Fruit fly (Drosophila melanogaster) whole organism, adult: ENCODE results near the gene CG9568.

ENCODE experiments used
- CG11617 ChIP-seq: fragments of 200-800 bp; sonication (Bioruptor generic); optimal IDR thresholded peaks from 2 replicates; lab custom pipeline; 2017; ENCODE audit warnings: mild to moderate bottlenecking, missing biosample characterization, missing genetic modification reagents, missing genetic modification characterization
- CG12768 ChIP-seq: fragments of 200-800 bp; sonication (Bioruptor generic); optimal IDR thresholded peaks from 2 replicates; lab custom pipeline; 2017; ENCODE audit warnings: missing biosample characterization, missing genetic modification characterization, mild to moderate bottlenecking, moderate library complexity, missing genetic modification reagents
- CG14711 ChIP-seq: fragments of 200-800 bp; sonication (Bioruptor generic); optimal IDR thresholded peaks from 2 replicates; lab custom pipeline; 2018; ENCODE audit warnings: missing biosample characterization, mild to moderate bottlenecking, missing genetic modification characterization, moderate library complexity
- CG1620 ChIP-seq: fragments of 200-800 bp; sonication (Bioruptor generic); optimal IDR thresholded peaks from 2 replicates; lab custom pipeline; 2016; ENCODE audit warnings: missing biosample characterization, missing genetic modification characterization
- CG33017 ChIP-seq: fragments of 200-800 bp; sonication (Bioruptor generic); optimal IDR thresholded peaks from 2 replicates; lab custom pipeline; 2018; ENCODE audit warnings: missing biosample characterization, mild to moderate bottlenecking, missing genetic modification characterization, moderate library complexity
- CG5204 ChIP-seq: fragments of 200-800 bp; sonication (Bioruptor generic); optimal IDR thresholded peaks from 2 replicates; lab custom pipeline; 2016; ENCODE audit warnings: missing biosample characterization, missing genetic modification characterization
- CG7045 ChIP-seq: fragments of 200-800 bp; sonication (Bioruptor generic); optimal IDR thresholded peaks from 2 replicates; lab custom pipeline; 2017; ENCODE audit warnings: missing biosample characterization, mild to moderate bottlenecking, missing genetic modification characterization
- CG7101 ChIP-seq: fragments of 200-800 bp; sonication (Bioruptor generic); optimal IDR thresholded peaks from 2 replicates; lab custom pipeline; 2018; ENCODE audit warnings: missing biosample characterization, mild to moderate bottlenecking, missing genetic modification characterization, moderate library complexity
- Clk ChIP-seq: fragments of 200-800 bp; sonication (Bioruptor generic); optimal IDR thresholded peaks from 2 replicates; lab custom pipeline; 2017; ENCODE audit warnings: missing biosample characterization, missing genetic modification characterization
- Crg-1 ChIP-seq: fragments of 200-800 bp; sonication (Bioruptor generic); optimal IDR thresholded peaks from 2 replicates; lab custom pipeline; 2016; ENCODE audit warnings: missing biosample characterization, missing genetic modification characterization
- Hr96 ChIP-seq: fragments of 200-800 bp; sonication (Bioruptor generic); optimal IDR thresholded peaks from 2 replicates; lab custom pipeline; 2016; ENCODE audit warnings: missing biosample characterization, missing genetic modification characterization
- Mnt ChIP-seq: fragments of 200-800 bp; sonication (Bioruptor generic); optimal IDR thresholded peaks from 2 replicates; lab custom pipeline; 2016; ENCODE audit warnings: missing biosample characterization, mild to moderate bottlenecking, missing genetic modification characterization
- bab1 ChIP-seq: fragments of 200-800 bp; sonication (Bioruptor generic); optimal IDR thresholded peaks from 3 replicates; lab custom pipeline; 2019; ENCODE audit warnings: missing biosample characterization, mild to moderate bottlenecking, missing genetic modification characterization, moderate library complexity
- cic ChIP-seq: fragments of 200-800 bp; sonication (Bioruptor generic); optimal IDR thresholded peaks from 2 replicates; lab custom pipeline; 2017; ENCODE audit warnings: missing biosample characterization, mild to moderate bottlenecking, missing genetic modification characterization, moderate library complexity
- cnc ChIP-seq, 2 experiments: fragments of >200 bp; optimal IDR thresholded peaks; 2 replicates each; lab custom pipeline; 2017
- kay ChIP-seq: fragments of 200-800 bp; sonication (Bioruptor generic); peaks from one replicate; lab custom pipeline; 2016; ENCODE audit warnings: missing biosample characterization, missing genetic modification characterization, borderline replicate concordance
- ovo ChIP-seq: fragments of 200-800 bp; sonication (Bioruptor generic); optimal IDR thresholded peaks from 2 replicates; lab custom pipeline; 2016; ENCODE audit warnings: missing biosample characterization, missing genetic modification characterization
- pad ChIP-seq: fragments of 200-800 bp; sonication (Bioruptor generic); optimal IDR thresholded peaks from 3 replicates; lab custom pipeline; 2017; ENCODE audit warnings: missing biosample characterization, missing genetic modification characterization, mild to moderate bottlenecking, moderate library complexity, missing genetic modification reagents
- tj ChIP-seq: fragments of 200-800 bp; sonication (Bioruptor generic); optimal IDR thresholded peaks from 3 replicates; lab custom pipeline; 2017; ENCODE audit warnings: missing biosample characterization, mild to moderate bottlenecking, missing genetic modification characterization, moderate library complexity
- toe ChIP-seq: fragments of 200-800 bp; sonication (Bioruptor generic); optimal IDR thresholded peaks from 2 replicates; lab custom pipeline; 2016; ENCODE audit warnings: missing biosample characterization, missing genetic modification characterization

The CG9568 gene

DNA sequence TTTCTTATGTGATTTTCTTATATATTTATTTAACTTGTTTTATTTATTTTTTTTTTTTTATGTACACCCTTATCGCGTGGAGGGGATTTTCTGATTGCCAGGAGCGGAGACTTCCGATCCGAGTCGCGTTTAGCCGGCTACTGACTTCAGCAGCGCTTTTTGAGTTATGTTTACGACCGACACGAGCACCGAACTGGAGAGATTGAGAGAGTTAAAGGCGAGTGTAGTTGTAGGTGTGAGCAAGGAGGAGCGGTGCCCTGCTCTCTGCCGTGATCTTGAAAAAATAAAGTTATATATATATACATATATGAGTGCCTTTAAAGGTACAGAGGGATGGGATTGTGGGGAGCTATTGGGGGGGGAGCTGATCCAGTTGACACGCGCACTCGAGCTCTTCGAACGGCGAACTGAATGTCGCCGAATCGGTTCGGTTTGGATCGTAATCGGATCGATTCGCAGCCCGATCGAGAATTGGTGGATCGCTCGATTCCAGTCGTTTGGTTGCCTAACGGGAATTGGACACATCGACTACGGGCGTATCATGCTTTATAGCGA is 21.3 kb upstream of the CG9568 start, which contains the start of gene rost:
Gene rost, minus strand, starts transcription at position 503 of the 555 bp plus-strand sequence.
- peak; percentile 59 for TF ChIP-seq pad (GFP tag; lab: Kevin White, UChicago)
- TF ChIP-seq CG33017 = no peak
- peak; percentile 80 for TF ChIP-seq ovo (GFP tag; lab: Kevin White, UChicago)
- peak; percentile 39 for TF ChIP-seq tj (GFP tag; lab: Kevin White, UChicago)
- TF ChIP-seq Mnt = peak; percentile 83
- TF ChIP-seq kay = peak; percentile 10

DNA sequence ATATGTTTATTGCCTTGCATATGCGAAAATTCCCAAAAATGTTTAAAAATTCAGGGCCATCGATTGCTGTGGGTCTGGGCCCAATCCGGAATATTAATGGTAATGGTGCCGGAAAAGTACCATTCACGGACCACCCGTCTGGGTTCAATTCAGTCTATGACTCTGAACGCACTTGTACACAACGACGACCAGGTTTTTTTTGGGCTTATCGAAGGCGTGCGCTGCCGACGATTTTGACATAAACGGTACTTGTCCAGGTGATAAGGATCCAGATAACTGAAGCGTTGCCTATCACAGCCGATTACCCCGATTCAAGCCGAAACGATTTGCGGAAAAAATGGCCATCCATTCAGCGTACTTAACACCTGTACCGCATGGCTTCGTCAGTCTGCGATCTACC is 18.8 kb upstream of the CG9568 start, which contains the start of gene CG9555:
Gene CG9555, plus strand, starts transcription at position 153 of the 400 bp plus-strand sequence.
- TF ChIP-seq Hr96 (no peak), tj (GFP tag; lab: Kevin White, UChicago) (no peak), CG7101 (tag; lab: Kevin White, UChicago) (no peak), Clk (GFP tag; lab: Kevin White, UChicago) (no peak), pad (GFP tag; lab: Kevin White, UChicago) (no peak), Crg-1 (GFP tag; lab: Kevin White, UChicago) (no peak), CG12768 (no peak), kay (no peak), Mnt (peak; percentile 56), bab1 (GFP tag; lab: Kevin White, UChicago) (no peak), CG7045 (GFP tag; lab: Kevin White, UChicago) (no peak), cic (GFP tag; lab: Kevin White, UChicago) (peak; percentile 36), toe (GFP tag; lab: Kevin White, UChicago) (no peak), CG14711 (tag; lab: Kevin White, UChicago) (no peak), ovo (GFP tag; lab: Kevin White, UChicago) (no peak), CG33017 (no peak)

DNA sequence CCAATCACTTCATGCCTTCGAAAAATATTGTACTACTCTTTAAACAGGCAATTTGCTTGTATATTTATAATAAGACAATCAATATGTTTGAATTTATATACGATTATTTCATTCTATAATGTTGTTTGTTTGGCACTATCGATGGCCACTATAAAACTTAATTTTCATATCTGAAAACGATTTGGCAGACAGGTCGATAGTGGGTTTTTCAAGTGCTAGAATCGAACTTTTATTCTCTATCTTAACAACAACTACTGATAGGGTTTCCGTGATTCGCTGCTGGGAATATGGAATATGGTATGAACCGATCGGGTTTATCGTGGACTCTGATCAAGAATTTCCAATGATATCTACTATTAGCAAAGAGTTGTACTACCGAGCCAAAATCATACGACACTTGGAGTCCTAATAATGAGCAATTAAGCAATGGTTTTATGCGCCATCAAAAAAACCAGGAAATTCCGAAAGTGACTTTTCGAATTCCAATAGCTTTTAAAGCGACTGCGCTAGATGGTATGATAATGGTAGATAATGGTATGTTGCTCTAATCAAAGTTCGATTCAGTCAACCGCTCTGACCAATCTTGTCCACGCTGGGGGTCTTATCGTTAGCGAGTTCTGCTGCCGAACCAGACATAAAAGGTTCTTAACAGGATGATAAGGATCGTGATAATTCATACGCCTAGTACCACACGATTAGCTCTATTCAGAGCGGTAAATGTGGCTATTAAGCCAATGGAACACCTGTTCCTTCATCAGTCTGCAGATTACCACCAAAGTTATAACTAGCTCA is 16.5 kb upstream of the CG9568 start, which contains the start of gene CG17906:
Gene CG17906, plus strand, starts transcription at position 742 of the 792 bp plus-strand sequence.
- TF ChIP-seq bab1 (GFP tag; lab: Kevin White, UChicago) = no peak
- TF ChIP-seq Clk (GFP tag; lab: Kevin White, UChicago) = no peak
- TF ChIP-seq tj (GFP tag; lab: Kevin White, UChicago) = no peak
- TF ChIP-seq kay = no peak
- no peak for TF ChIP-seq CG33017
- no peak for TF ChIP-seq pad (GFP tag; lab: Kevin White, UChicago)
- TF ChIP-seq toe (GFP tag; lab: Kevin White, UChicago) = no peak
- TF ChIP-seq CG12768 = no peak
- TF ChIP-seq CG5204 (GFP tag; lab: Kevin White, UChicago) = no peak
- no peak for TF ChIP-seq CG7101 (tag; lab: Kevin White, UChicago)
- TF ChIP-seq CG14711 (tag; lab: Kevin White, UChicago) = no peak
- no peak for TF ChIP-seq cnc (optimal IDR thresholded peaks at IDR 0.05; lab: Kevin White, UChicago)
- no peak for TF ChIP-seq Crg-1 (GFP tag; lab: Kevin White, UChicago)
- no peak for TF ChIP-seq ovo (GFP tag; lab: Kevin White, UChicago)
- no peak for TF ChIP-seq Hr96
- no peak for TF ChIP-seq cic (GFP tag; lab: Kevin White, UChicago)
- TF ChIP-seq CG1620 (GFP tag; lab: Kevin White, UChicago) = no peak
- TF ChIP-seq CG11617 (GFP tag; lab: Kevin White, UChicago) = no peak
- TF ChIP-seq Mnt = no peak

DNA sequence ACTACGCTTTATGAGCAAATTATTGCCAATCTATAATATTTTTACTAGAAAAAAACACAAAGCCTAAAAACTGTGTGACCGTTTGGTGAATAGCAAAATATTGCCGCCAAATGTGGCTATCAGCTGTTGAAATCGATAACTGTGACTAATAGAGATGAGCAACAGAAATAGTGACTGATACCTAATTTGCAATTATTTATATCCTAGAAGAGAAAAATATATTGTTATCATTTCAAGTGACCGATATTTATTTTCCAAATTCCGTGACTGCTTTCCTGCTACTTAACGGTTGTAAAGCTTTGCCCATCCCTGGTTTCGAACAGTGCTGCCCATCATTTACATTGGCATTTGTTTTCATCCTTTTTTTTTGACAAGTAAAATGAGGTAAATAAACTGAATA is 13.1 kb upstream of the CG9568 start, which contains the start of the genes alien and CG18661:
Gene alien, minus strand, starts transcription at position 95 of the 400 bp plus-strand sequence.
Gene CG18661, plus strand, starts transcription at position 321 of the 400 bp plus-strand sequence.
- TF ChIP-seq Clk (GFP tag; lab: Kevin White, UChicago) (peak; percentile 92), Mnt (peak; percentile 55), CG5204 (GFP tag; lab: Kevin White, UChicago) (peak; percentile 88), CG12768 (peak; percentile 68), Hr96 (peak; percentile 84), cic (GFP tag; lab: Kevin White, UChicago) (peak; percentile 29), CG7101 (tag; lab: Kevin White, UChicago) (peak; percentile 74), CG1620 (GFP tag; lab: Kevin White, UChicago) (peak; percentile 76), CG7045 (GFP tag; lab: Kevin White, UChicago) (peak; percentile 80), cnc (optimal IDR thresholded peaks at IDR 0.05; lab: Kevin White, UChicago) (no peak), bab1 (GFP tag; lab: Kevin White, UChicago) (peak; percentile 71), tj (GFP tag; lab: Kevin White, UChicago) (peak; percentile 36), CG33017 (peak; percentile 31), toe (GFP tag; lab: Kevin White, UChicago) (peak; percentile 89), kay (peak; percentile 98), CG11617 (GFP tag; lab: Kevin White, UChicago) (peak; percentile 56), Crg-1 (GFP tag; lab: Kevin White, UChicago) (peak; percentile 59), ovo (GFP tag; lab: Kevin White, UChicago) (peak; percentile 28), CG14711 (tag; lab: Kevin White, UChicago) (peak; percentile 74), pad (GFP tag; lab: Kevin White, UChicago) (peak; percentile 51)

DNA sequence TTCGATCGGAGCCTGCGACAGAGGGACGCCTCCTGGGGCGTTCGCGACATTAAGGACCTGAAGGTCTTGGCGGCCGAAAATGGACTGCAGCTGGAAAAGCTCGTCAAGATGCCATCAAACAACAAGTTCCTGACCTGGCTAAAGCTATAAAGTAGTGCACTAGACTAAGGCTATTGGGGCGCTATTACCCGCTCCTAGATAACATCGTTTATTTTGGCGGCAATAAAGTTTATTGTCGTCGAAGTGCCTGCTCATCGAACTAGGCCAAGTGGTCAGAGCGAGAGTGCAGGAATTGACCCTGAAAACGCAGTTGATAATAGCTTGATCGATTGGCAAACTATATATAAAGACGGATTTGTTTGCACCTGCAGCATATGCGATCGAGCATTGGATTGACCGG is 12.1 kb upstream of the CG9568 start, which contains the start of gene Try29F:
Gene Try29F, plus strand, starts transcription at position 301 of the 400 bp plus-strand sequence.
- TF ChIP-seq cnc (optimal IDR thresholded peaks at IDR 0.05; lab: Kevin White, UChicago) (no peak), CG1620 (GFP tag; lab: Kevin White, UChicago) (no peak), Crg-1 (GFP tag; lab: Kevin White, UChicago) (no peak), kay (no peak), bab1 (GFP tag; lab: Kevin White, UChicago) (no peak), CG33017 (no peak), Mnt (no peak), CG14711 (tag; lab: Kevin White, UChicago) (no peak), CG7101 (tag; lab: Kevin White, UChicago) (no peak), Hr96 (no peak)
